Worm (Caenorhabditis elegans) whole organism, L3 larva: ENCODE measurements around the gene Y43B11AR.1.

Experiments
- R02D3.7 ChIP-seq: fragments of 150-350 bp; optimal IDR thresholded peaks from 2 replicates; lab custom pipeline; 2014; ENCODE audit warnings: missing biosample characterization, missing genetic modification characterization
- ZK546.5 ChIP-seq: sonication (generic microtip); optimal IDR thresholded peaks from 2 replicates; lab custom pipeline; 2017; ENCODE audit warnings: missing biosample characterization, missing genetic modification characterization
- aly-2 ChIP-seq: fragments of 150-350 bp; optimal IDR thresholded peaks from 2 replicates; lab custom pipeline; 2014; ENCODE audit warnings: missing biosample characterization, missing genetic modification characterization
- ama-1 ChIP-seq: fragments of 150-350 bp; optimal IDR thresholded peaks from 2 replicates; lab custom pipeline; 2018
- ceh-16 ChIP-seq: sonication (generic microtip); optimal IDR thresholded peaks from 2 replicates; lab custom pipeline; 2017; ENCODE audit warnings: missing biosample characterization, missing genetic modification characterization
- ceh-28 ChIP-seq: fragments of 150-350 bp; optimal IDR thresholded peaks from 2 replicates; lab custom pipeline; 2014; ENCODE audit warnings: missing biosample characterization, missing genetic modification reagents, missing genetic modification characterization
- ceh-82 ChIP-seq: fragments of 150-350 bp; optimal IDR thresholded peaks from 2 replicates; lab custom pipeline; 2014; ENCODE audit warnings: missing biosample characterization, missing genetic modification characterization
- ceh-9 ChIP-seq: sonication (generic microtip); optimal IDR thresholded peaks from 2 replicates; lab custom pipeline; 2018; ENCODE audit warnings: missing biosample characterization, missing genetic modification characterization
- daf-12 ChIP-seq: fragments of 150-350 bp; optimal IDR thresholded peaks from 2 replicates; lab custom pipeline; 2014; ENCODE audit warnings: missing biosample characterization, missing genetic modification reagents, missing genetic modification characterization
- egl-27 ChIP-seq: sonication (generic microtip); optimal IDR thresholded peaks from 4 replicates; lab custom pipeline; 2017; ENCODE audit warnings: missing biosample characterization, missing genetic modification reagents, missing genetic modification characterization
- egl-5 ChIP-seq: fragments of 150-350 bp; optimal IDR thresholded peaks from 2 replicates; lab custom pipeline; 2017; ENCODE audit warnings: missing biosample characterization, missing genetic modification reagents, missing genetic modification characterization, inconsistent platforms
- elt-1 ChIP-seq: fragments of 150-350 bp; optimal IDR thresholded peaks from 2 replicates; lab custom pipeline; 2014; ENCODE audit warnings: missing biosample characterization, missing genetic modification characterization
- elt-2 ChIP-seq: sonication (generic microtip); optimal IDR thresholded peaks from 2 replicates; lab custom pipeline; 2016; ENCODE audit warnings: missing genetic modification reagents, mild to moderate bottlenecking, missing genetic modification characterization, missing compliant biosample characterization
- elt-3 ChIP-seq, 3 experiments: fragments of 150-350 bp in 1 of 3; sonication (generic microtip) in 2 of 3; optimal IDR thresholded peaks; 2 replicates in 2 of 3; 4 replicates in 1 of 3; lab custom pipeline; 2014 to 2017; ENCODE audit warnings: missing biosample characterization in 3 of 3, missing genetic modification characterization in 3 of 3
- eor-1 ChIP-seq, 2 experiments: fragments of 150-350 bp; optimal IDR thresholded peaks; 2 replicates each; lab custom pipeline; 2014 to 2018; ENCODE audit warnings: missing biosample characterization in 2 of 2, missing genetic modification characterization in 2 of 2
- fkh-10 ChIP-seq: sonication (generic microtip); optimal IDR thresholded peaks from 2 replicates; lab custom pipeline; 2017; ENCODE audit warnings: missing biosample characterization, missing genetic modification reagents, missing genetic modification characterization
- fkh-2 ChIP-seq: fragments of 150-350 bp; optimal IDR thresholded peaks from 2 replicates; lab custom pipeline; 2014; ENCODE audit warnings: missing biosample characterization, missing genetic modification reagents, missing genetic modification characterization
- fos-1 ChIP-seq: fragments of 150-350 bp; optimal IDR thresholded peaks from 2 replicates; lab custom pipeline; 2014; ENCODE audit warnings: missing biosample characterization, missing genetic modification characterization
- hmg-11 ChIP-seq: sonication (generic microtip); optimal IDR thresholded peaks from 2 replicates; lab custom pipeline; 2016; ENCODE audit warnings: missing genetic modification characterization, missing compliant biosample characterization
- jun-1 ChIP-seq: fragments of 150-350 bp; optimal IDR thresholded peaks from 2 replicates; lab custom pipeline; 2014; ENCODE audit warnings: missing biosample characterization, missing genetic modification reagents, missing genetic modification characterization
- lin-15B ChIP-seq: fragments of 150-350 bp; optimal IDR thresholded peaks from 2 replicates; lab custom pipeline; 2014; ENCODE audit warnings: missing biosample characterization, missing genetic modification characterization
- lin-39 ChIP-seq: fragments of 150-350 bp; optimal IDR thresholded peaks from 2 replicates; lab custom pipeline; 2018; ENCODE audit warnings: missing biosample characterization, missing genetic modification reagents, missing genetic modification characterization
- lsy-12 ChIP-seq: sonication (generic microtip); optimal IDR thresholded peaks from 2 replicates; lab custom pipeline; 2016; ENCODE audit warnings: mild to moderate bottlenecking, missing genetic modification characterization, missing compliant biosample characterization
- mdl-1 ChIP-seq: fragments of 150-350 bp; optimal IDR thresholded peaks from 2 replicates; lab custom pipeline; 2014; ENCODE audit warnings: missing biosample characterization, missing genetic modification characterization
- mml-1 ChIP-seq: fragments of 150-350 bp; sonication (generic microtip); optimal IDR thresholded peaks from 3 replicates; lab custom pipeline; 2014; ENCODE audit warnings: missing biosample characterization, missing genetic modification characterization
- nfya-1 ChIP-seq: sonication (generic microtip); optimal IDR thresholded peaks from 2 replicates; lab custom pipeline; 2017; ENCODE audit warnings: missing genetic modification characterization, mild to moderate bottlenecking, missing compliant biosample characterization, antibody characterized with exemption, moderate library complexity; ENCODE audit not compliant: insufficient read depth
- nhr-11 ChIP-seq: fragments of 150-350 bp; optimal IDR thresholded peaks from 2 replicates; lab custom pipeline; 2014; ENCODE audit warnings: missing biosample characterization, missing genetic modification characterization
- nhr-12 ChIP-seq: fragments of 150-350 bp; optimal IDR thresholded peaks from 2 replicates; lab custom pipeline; 2014; ENCODE audit warnings: missing biosample characterization, missing genetic modification characterization
- nhr-23 ChIP-seq: fragments of 150-350 bp; optimal IDR thresholded peaks from 2 replicates; lab custom pipeline; 2014; ENCODE audit warnings: missing biosample characterization, missing genetic modification reagents, missing genetic modification characterization
- nhr-237 ChIP-seq: fragments of 150-350 bp; optimal IDR thresholded peaks from 2 replicates; lab custom pipeline; 2014; ENCODE audit warnings: missing biosample characterization, missing genetic modification characterization
- nhr-25 ChIP-seq: sonication (generic microtip); optimal IDR thresholded peaks from 2 replicates; lab custom pipeline; 2017; ENCODE audit warnings: missing biosample characterization, missing genetic modification characterization
- nhr-28 ChIP-seq: fragments of 150-350 bp; optimal IDR thresholded peaks from 2 replicates; lab custom pipeline; 2014; ENCODE audit warnings: missing biosample characterization, missing genetic modification characterization
- nhr-43 ChIP-seq: sonication (generic microtip); optimal IDR thresholded peaks from 2 replicates; lab custom pipeline; 2016; ENCODE audit warnings: mild to moderate bottlenecking, missing genetic modification characterization, missing compliant biosample characterization; ENCODE audit not compliant: poor library complexity, severe bottlenecking
- nhr-67 ChIP-seq: fragments of 150-350 bp; optimal IDR thresholded peaks from 2 replicates; lab custom pipeline; 2014; ENCODE audit warnings: missing biosample characterization, missing genetic modification characterization
- nhr-76 ChIP-seq: fragments of 150-350 bp; sonication (generic microtip); optimal IDR thresholded peaks from 5 replicates; lab custom pipeline; 2014; ENCODE audit warnings: missing biosample characterization, missing genetic modification characterization
- nhr-77 ChIP-seq: fragments of 150-350 bp; optimal IDR thresholded peaks from 2 replicates; lab custom pipeline; 2014; ENCODE audit warnings: missing biosample characterization, missing genetic modification characterization
- pha-4 ChIP-seq: fragments of 150-350 bp; optimal IDR thresholded peaks from 2 replicates; lab custom pipeline; 2014; ENCODE audit warnings: missing biosample characterization, missing genetic modification reagents, missing genetic modification characterization
- pqm-1 ChIP-seq: fragments of 150-350 bp; optimal IDR thresholded peaks from 2 replicates; lab custom pipeline; 2017; ENCODE audit warnings: missing biosample characterization, missing genetic modification characterization, inconsistent platforms
- sea-2 ChIP-seq: fragments of 150-350 bp; sonication (generic microtip); optimal IDR thresholded peaks from 4 replicates; lab custom pipeline; 2014; ENCODE audit warnings: missing biosample characterization, missing genetic modification reagents, missing genetic modification characterization
- skn-1 ChIP-seq: fragments of 150-350 bp; optimal IDR thresholded peaks from 2 replicates; lab custom pipeline; 2014; ENCODE audit warnings: missing biosample characterization, missing genetic modification characterization
- snpc-4 ChIP-seq: fragments of 150-350 bp; optimal IDR thresholded peaks from 2 replicates; lab custom pipeline; 2014; ENCODE audit warnings: missing biosample characterization, missing genetic modification characterization
- tbx-2 ChIP-seq: sonication (generic microtip); optimal IDR thresholded peaks from 2 replicates; lab custom pipeline; 2016; ENCODE audit warnings: mild to moderate bottlenecking, missing genetic modification characterization, missing compliant biosample characterization
- unc-39 ChIP-seq: sonication (generic microtip); optimal IDR thresholded peaks from 4 replicates; lab custom pipeline; 2017; ENCODE audit warnings: missing biosample characterization, missing genetic modification characterization
- unc-62 ChIP-seq: fragments of 150-350 bp; sonication (generic microtip); optimal IDR thresholded peaks from 4 replicates; lab custom pipeline; 2014; ENCODE audit warnings: missing biosample characterization, missing genetic modification reagents, missing genetic modification characterization
- zag-1 ChIP-seq: fragments of 150-350 bp; optimal IDR thresholded peaks from 2 replicates; lab custom pipeline; 2014; ENCODE audit warnings: missing biosample characterization, missing genetic modification characterization
- ztf-11 ChIP-seq: fragments of 150-350 bp; optimal IDR thresholded peaks from 2 replicates; lab custom pipeline; 2014; ENCODE audit warnings: missing biosample characterization, missing genetic modification characterization
- ztf-4 ChIP-seq: fragments of 150-350 bp; optimal IDR thresholded peaks from 2 replicates; lab custom pipeline; 2014; ENCODE audit warnings: missing biosample characterization, missing genetic modification characterization

Gene Y43B11AR.1

ce11 chrIV:7084632-7085160 lies 3.4 kb downstream of the Y43B11AR.1 start, which contains the start of gene rps-4:
Gene rps-4 (minus strand): TSS chrIV:7084682.
- TF ChIP-seq aly-2 (tag; lab: Kevin White, UChicago) (no peak), ztf-4 (tag; lab: Kevin White, UChicago) (no peak), nhr-43 (tag; lab: Kevin White, UChicago) (peak; percentile 75), nhr-11 (tag; lab: Kevin White, UChicago) (no peak), ZK546.5 (tag; lab: Kevin White, UChicago) (no peak), egl-5 (tag; lab: Kevin White, UChicago) (peak; percentile 47), zag-1 (no peak), R02D3.7 (tag; lab: Kevin White, UChicago) (peak; percentile 77), nfya-1 (peak; percentile 94), lin-15B (tag; lab: Kevin White, UChicago) (peak; percentile 100), fkh-10 (GFP tag; lab: Kevin White, UChicago) (peak; percentile 75), sea-2 (GFP tag; lab: Kevin White, UChicago) (no peak), jun-1 (tag; lab: Kevin White, UChicago) (peak; percentile 78), fkh-2 (no peak), ceh-82 (tag; lab: Kevin White, UChicago) (peak; percentile 22), mml-1 (tag; lab: Kevin White, UChicago) (no peak), nhr-23 (tag; lab: Kevin White, UChicago) (peak; percentile 88), eor-1 (tag; optimal IDR thresholded peaks at IDR 0.05; lab: Kevin White, UChicago) (no peak), nhr-28 (tag; lab: Kevin White, UChicago) (no peak), lin-39 (tag; lab: Kevin White, UChicago) (peak; percentile 86), snpc-4 (tag; lab: Kevin White, UChicago) (peak; percentile 81), ama-1 (lab: Kevin White, UChicago) (peak; percentile 35), pqm-1 (tag; lab: Kevin White, UChicago) (peak; percentile 90), nhr-67 (tag; lab: Kevin White, UChicago) (no peak), daf-12 (tag; lab: Kevin White, UChicago) (no peak), mdl-1 (tag; lab: Kevin White, UChicago) (no peak), fos-1 (tag; lab: Kevin White, UChicago) (peak; percentile 40), nhr-76 (tag; lab: Kevin White, UChicago) (no peak), egl-27 (tag; lab: Kevin White, UChicago) (peak; percentile 75), ceh-28 (peak; percentile 67), ceh-9 (no peak), nhr-12 (tag; lab: Kevin White, UChicago) (no peak), ztf-11 (no peak), hmg-11 (tag; lab: Kevin White, UChicago) (peak; percentile 85), elt-3 (tag; optimal IDR thresholded peaks at IDR 0.05; lab: Kevin White, UChicago) (no peak), nhr-77 (no peak), skn-1 (peak; percentile 82), nhr-25 (tag; lab: Kevin White, UChicago) (peak; percentile 91), unc-62 (GFP tag; lab: Kevin White, UChicago) (peak; percentile 14), unc-39 (no peak), elt-2 (peak; percentile 81), ceh-16 (no peak), lsy-12 (tag; lab: Kevin White, UChicago) (peak; percentile 77), elt-1 (tag; lab: Kevin White, UChicago) (peak; percentile 24), nhr-237 (tag; lab: Kevin White, UChicago) (no peak), pha-4 (tag; lab: Kevin White, UChicago) (peak; percentile 96), tbx-2 (tag; lab: Kevin White, UChicago) (peak; percentile 46)
